Fruit fly (Drosophila melanogaster): ENCODE measurements around the gene cnc.
A peak's percentile ranks its signal among the peaks of the same experiment; 100 is the strongest.

The cnc gene

dm6 chr3R:23141678-23142338 lies 84.7 kb downstream of the cnc start, which contains the start of gene hh:
hh (minus strand) TSS chr3R:23141906.
- TF ChIP-seq Eip78C (GFP tag) = peak; percentile 59
- TF ChIP-seq Blimp-1 (GFP tag; optimal IDR thresholded peaks at IDR 0.05) = peak; percentile 57
- TF ChIP-seq fkh (GFP tag; optimal IDR thresholded peaks at IDR 0.05) = peak; percentile 4
- peak; percentile 9 for TF ChIP-seq dsx (GFP tag; optimal IDR thresholded peaks at IDR 0.05; ENCODE audit: poor library complexity, severe bottlenecking)
- TF ChIP-seq vri (GFP tag; optimal IDR thresholded peaks at IDR 0.05) = peak; percentile 19
- TF ChIP-seq ss (GFP tag; optimal IDR thresholded peaks at IDR 0.05) = peak; percentile 15 to 40
- TF ChIP-seq CG11294 (GFP tag; IDR thresholded peaks at IDR 0.05) = no peak
- 0 out of 3 replicates have a peak, but pooled peaks have one; percentile 16 for TF ChIP-seq CG8119 (GFP tag; IDR thresholded peaks at IDR 0.05)
- TF ChIP-seq fd85E (GFP tag; optimal IDR thresholded peaks at IDR 0.05) = no peak
- TF ChIP-seq Smox (GFP tag; optimal IDR thresholded peaks at IDR 0.05) = no peak

- TF ChIP-seq topi (GFP tag; optimal IDR thresholded peaks at IDR 0.05) (no peak), CG11294 (GFP tag; IDR thresholded peaks at IDR 0.05) (no peak), lz (GFP tag; optimal IDR thresholded peaks at IDR 0.05) (no peak), dsx (GFP tag; optimal IDR thresholded peaks at IDR 0.05; ENCODE audit: poor library complexity, severe bottlenecking) (no peak), spab (GFP tag; optimal IDR thresholded peaks at IDR 0.05) (no peak), CG4318 (GFP tag; optimal IDR thresholded peaks at IDR 0.05) (no peak)
Observed at dm6 chr3R:23141113-23141512, 85.4 kb downstream of the cnc start.

- TF ChIP-seq vri (GFP tag; optimal IDR thresholded peaks at IDR 0.05) = peak; percentile 26
- TF ChIP-seq CG7368 (GFP tag; optimal IDR thresholded peaks at IDR 0.05) = no peak
Observed at dm6 chr3R:23140280-23140679, 86.2 kb downstream of the cnc start.

dm6 chr3R:23139634-23140010 lies 86.9 kb downstream of the cnc start:
- TF ChIP-seq net (GFP tag; optimal IDR thresholded peaks at IDR 0.05) (no peak), CG32006 (GFP tag; optimal IDR thresholded peaks at IDR 0.05) (peak; percentile 1), fkh (GFP tag; optimal IDR thresholded peaks at IDR 0.05) (peak; percentile 11)

- peak; percentile 42 for TF ChIP-seq Eip78C (GFP tag)
- TF ChIP-seq Gug (GFP tag; IDR thresholded peaks at IDR 0.05) = no peak
- no peak for TF ChIP-seq Smox (GFP tag; optimal IDR thresholded peaks at IDR 0.05)
Observed at dm6 chr3R:23138992-23139633, 87.4 kb downstream of the cnc start.

dm6 chr3R:23138439-23138838 lies 88.1 kb downstream of the cnc start:
- TF ChIP-seq Eip75B (GFP tag; optimal IDR thresholded peaks at IDR 0.05) (no peak), vri (GFP tag; optimal IDR thresholded peaks at IDR 0.05) (no peak), dac (GFP tag; optimal IDR thresholded peaks at IDR 0.05) (no peak), Sox102F (GFP tag; optimal IDR thresholded peaks at IDR 0.05) (no peak)
